Fruit fly (Drosophila melanogaster): ENCODE data around the gene DZIP1.

Gene DZIP1

dm6 chr3R:24496084-24496483, 19.0 kb upstream of the DZIP1 start:
- TF ChIP-seq CG4496 (GFP tag; IDR thresholded peaks at IDR 0.05): 0 out of 3 replicates have a peak, but pooled peaks have one; percentile 50
- peak; percentile 57 for TF ChIP-seq CG15710 (tag; optimal IDR thresholded peaks at IDR 0.05)
- no peak for TF ChIP-seq Pif1B (GFP tag; optimal IDR thresholded peaks at IDR 0.05)
- peak; percentile 68 for TF ChIP-seq CG8159 (tag; optimal IDR thresholded peaks at IDR 0.05)
- peak; percentile 47 for TF ChIP-seq CG34367 (tag; optimal IDR thresholded peaks at IDR 0.05)
- TF ChIP-seq CG14655 (GFP tag; optimal IDR thresholded peaks at IDR 0.05): peak; percentile 40
- 0 out of 2 replicates have a peak, but pooled peaks have one; percentile 9 for TF ChIP-seq rn (GFP tag; IDR thresholded peaks at IDR 0.05)
- peak; percentile 48 for TF ChIP-seq Pif1A (GFP tag; optimal IDR thresholded peaks at IDR 0.05)
- TF ChIP-seq fd96Ca (GFP tag; IDR thresholded peaks at IDR 0.05): 0 out of 3 replicates have a peak, but pooled peaks have one; percentile 49
- TF ChIP-seq D1 (tag; optimal IDR thresholded peaks at IDR 0.05): no peak
- TF ChIP-seq CG17806 (tag; optimal IDR thresholded peaks at IDR 0.05): no peak
- no peak for TF ChIP-seq gl (tag; optimal IDR thresholded peaks at IDR 0.05)
- TF ChIP-seq Ets98B (GFP tag; IDR thresholded peaks at IDR 0.05): 0 out of 2 replicates have a peak, but pooled peaks have one; percentile 24

- no peak for TF ChIP-seq Pif1A (GFP tag; optimal IDR thresholded peaks at IDR 0.05)
These were observed 11.5 kb upstream of the DZIP1 start for dm6 chr3R:24503627-24504026.

dm6 chr3R:24518150-24518580, 3.1 kb downstream of the DZIP1 start, which contains the start of gene Pp1alpha-96A:
Gene Pp1alpha-96A (plus strand): TSS chr3R:24518270.
- no peak for TF ChIP-seq CG8301 (tag; optimal IDR thresholded peaks at IDR 0.05)
- no peak for TF ChIP-seq CG14655 (GFP tag; optimal IDR thresholded peaks at IDR 0.05)
- no peak for TF ChIP-seq CG10348 (GFP tag; IDR thresholded peaks at IDR 0.05)
- no peak for TF ChIP-seq Pif1A (GFP tag; optimal IDR thresholded peaks at IDR 0.05)
- TF ChIP-seq CG12605 (GFP tag; IDR thresholded peaks at IDR 0.05): no peak
- no peak for TF ChIP-seq CG9948 (tag; optimal IDR thresholded peaks at IDR 0.05)
- no peak for TF ChIP-seq gl (tag; optimal IDR thresholded peaks at IDR 0.05)
- TF ChIP-seq CG17806 (tag; optimal IDR thresholded peaks at IDR 0.05): no peak
- no peak for TF ChIP-seq EcR (GFP tag; optimal IDR thresholded peaks at IDR 0.05)
- no peak for TF ChIP-seq CG8159 (tag; optimal IDR thresholded peaks at IDR 0.05)
- no peak for TF ChIP-seq D1 (tag; optimal IDR thresholded peaks at IDR 0.05)
- no peak for TF ChIP-seq CG32121 (GFP tag; IDR thresholded peaks at IDR 0.05)

dm6 chr3R:24521313-24521712, 6.2 kb downstream of the DZIP1 start:
- no peak for TF ChIP-seq Pif1A (GFP tag; optimal IDR thresholded peaks at IDR 0.05)
- TF ChIP-seq CG8301 (tag; optimal IDR thresholded peaks at IDR 0.05): no peak
- no peak for TF ChIP-seq CG14655 (GFP tag; optimal IDR thresholded peaks at IDR 0.05)
- TF ChIP-seq CG32121 (GFP tag; IDR thresholded peaks at IDR 0.05): no peak

dm6 chr3R:24523578-24523977, 8.5 kb downstream of the DZIP1 start, which contains the start of gene CG13622:
Gene CG13622 (minus strand): TSS chr3R:24523678.
- TF ChIP-seq fd96Ca (GFP tag; IDR thresholded peaks at IDR 0.05): no peak
- no peak for TF ChIP-seq Snoo (tag; optimal IDR thresholded peaks at IDR 0.05)
- TF ChIP-seq Pif1A (GFP tag; optimal IDR thresholded peaks at IDR 0.05): no peak
- TF ChIP-seq CG17806 (tag; optimal IDR thresholded peaks at IDR 0.05): no peak
- TF ChIP-seq EcR (GFP tag; optimal IDR thresholded peaks at IDR 0.05): no peak
- TF ChIP-seq CG9948 (tag; optimal IDR thresholded peaks at IDR 0.05): no peak
- TF ChIP-seq CG12605 (GFP tag; IDR thresholded peaks at IDR 0.05): no peak
- no peak for TF ChIP-seq CG32121 (GFP tag; IDR thresholded peaks at IDR 0.05)

dm6 chr3R:24524426-24524974, 9.4 kb downstream of the DZIP1 start, which contains the start of gene Jhbp12:
Gene Jhbp12 (plus strand): TSS chr3R:24524794.
- TF ChIP-seq gl (tag; optimal IDR thresholded peaks at IDR 0.05): no peak
- TF ChIP-seq EcR (GFP tag; optimal IDR thresholded peaks at IDR 0.05): peak; percentile 76
- TF ChIP-seq fd96Ca (GFP tag; IDR thresholded peaks at IDR 0.05): 0 out of 3 replicates have a peak, but pooled peaks have one; percentile 24

- TF ChIP-seq CG8301 (tag; optimal IDR thresholded peaks at IDR 0.05) (no peak), CG15710 (tag; optimal IDR thresholded peaks at IDR 0.05) (no peak), fd96Ca (GFP tag; IDR thresholded peaks at IDR 0.05) (peak; percentile 68; the same call in 1 of the 3 replicates), rn (GFP tag; IDR thresholded peaks at IDR 0.05) (peak; percentile 54; the same call in 1 of the 2 replicates), Ets98B (GFP tag; IDR thresholded peaks at IDR 0.05) (peak; percentile 33; the same call in 1 of the 2 replicates), CG13204 (GFP tag; optimal IDR thresholded peaks at IDR 0.05) (no peak), Pif1B (GFP tag; optimal IDR thresholded peaks at IDR 0.05) (no peak), CG8159 (tag; optimal IDR thresholded peaks at IDR 0.05) (no peak), CG17806 (tag; optimal IDR thresholded peaks at IDR 0.05) (no peak), CG4496 (GFP tag; IDR thresholded peaks at IDR 0.05) (peak; percentile 73), Pif1A (GFP tag; optimal IDR thresholded peaks at IDR 0.05) (no peak), CG10348 (GFP tag; IDR thresholded peaks at IDR 0.05) (no peak), CG32121 (GFP tag; IDR thresholded peaks at IDR 0.05) (no peak; the same call in 1 of the 2 replicates), EcR (GFP tag; optimal IDR thresholded peaks at IDR 0.05) (peak; percentile 46), CG14655 (GFP tag; optimal IDR thresholded peaks at IDR 0.05) (no peak), CG9948 (tag; optimal IDR thresholded peaks at IDR 0.05) (no peak), gl (tag; optimal IDR thresholded peaks at IDR 0.05) (no peak), Snoo (tag; optimal IDR thresholded peaks at IDR 0.05) (no peak), CG34367 (tag; optimal IDR thresholded peaks at IDR 0.05) (no peak), D1 (tag; optimal IDR thresholded peaks at IDR 0.05) (no peak), CG12605 (GFP tag; IDR thresholded peaks at IDR 0.05) (no peak)
These were observed 11.0 kb downstream of the DZIP1 start for dm6 chr3R:24525983-24526661.
